Worm (Caenorhabditis elegans) whole organism, young adult: ENCODE measurements around the gene ain-1.

ENCODE experiments used
- B0035.1 ChIP-seq: sonication (generic microtip); optimal IDR thresholded peaks from 2 replicates; lab custom pipeline; 2016; ENCODE audit warnings: missing genetic modification characterization, mild to moderate bottlenecking, missing compliant biosample characterization, missing genotype, missing genetic modification reagents
- B0261.1 ChIP-seq: sonication (generic microtip); optimal IDR thresholded peaks from 2 replicates; lab custom pipeline; 2016; ENCODE audit warnings: mild to moderate bottlenecking, missing genetic modification characterization, moderate library complexity, missing compliant biosample characterization
- B0336.3 ChIP-seq: fragments of 200-800 bp; sonication (Bioruptor generic); IDR thresholded peaks from 2 replicates; pipeline ENCODE4 v1.3.6; 2022; ENCODE audit warnings: missing genetic modification characterization, missing compliant biosample characterization
- C06A6.2 ChIP-seq: fragments of 200-800 bp; sonication (Bioruptor generic); conservative IDR thresholded peaks from 2 replicates; pipeline ENCODE4 v1.3.6; 2022; ENCODE audit warnings: missing genetic modification characterization, missing compliant biosample characterization
- F22D6.2 ChIP-seq: sonication (generic microtip); optimal IDR thresholded peaks from 2 replicates; lab custom pipeline; 2016; ENCODE audit warnings: mild to moderate bottlenecking, missing genetic modification characterization, missing compliant biosample characterization
- F49E8.2 ChIP-seq: sonication (generic microtip); optimal IDR thresholded peaks from 3 replicates; lab custom pipeline; 2017; ENCODE audit warnings: missing genetic modification characterization, mild to moderate bottlenecking, missing compliant biosample characterization, antibody characterized with exemption, moderate library complexity; ENCODE audit not compliant: insufficient read depth
- F55B11.4 ChIP-seq: sonication (generic microtip); optimal IDR thresholded peaks from 2 replicates; lab custom pipeline; 2016; ENCODE audit warnings: missing compliant biosample characterization, missing genetic modification characterization, borderline replicate concordance; ENCODE audit not compliant: insufficient read depth
- F57A8.1 ChIP-seq: fragments of 200-800 bp; sonication (Bioruptor generic); optimal IDR thresholded peaks from 2 replicates; lab custom pipeline; 2018; ENCODE audit warnings: mild to moderate bottlenecking, missing genetic modification characterization, moderate library complexity, missing compliant biosample characterization
- T07F8.4 ChIP-seq: sonication (generic microtip); optimal IDR thresholded peaks from 2 replicates; lab custom pipeline; 2016; ENCODE audit warnings: mild to moderate bottlenecking, missing genetic modification characterization, moderate library complexity, missing compliant biosample characterization
- T26A5.8 ChIP-seq: sonication (generic microtip); optimal IDR thresholded peaks from 2 replicates; lab custom pipeline; 2016; ENCODE audit warnings: missing genetic modification characterization, missing compliant biosample characterization
- Y67H2A.10 ChIP-seq: fragments of 200-800 bp; sonication (Bioruptor generic); conservative IDR thresholded peaks from 2 replicates; pipeline ENCODE4 v1.3.6; 2022; ENCODE audit warnings: missing genetic modification reagents, missing genetic modification characterization, missing compliant biosample characterization
- Y95B8A.8 ChIP-seq: fragments of 200-800 bp; sonication (Bioruptor generic); IDR thresholded peaks from 2 replicates; pipeline ENCODE4 v1.3.6; 2022; ENCODE audit warnings: missing genetic modification reagents, missing genetic modification characterization, missing compliant biosample characterization
- ZK185.1 ChIP-seq: sonication (generic microtip); optimal IDR thresholded peaks from 2 replicates; lab custom pipeline; 2016; ENCODE audit warnings: mild to moderate bottlenecking, missing genetic modification characterization, missing compliant biosample characterization; ENCODE audit not compliant: poor library complexity, severe bottlenecking
- akir-1 ChIP-seq: fragments of 200-800 bp; sonication (Bioruptor generic); optimal IDR thresholded peaks from 2 replicates; lab custom pipeline; 2018; ENCODE audit warnings: mild to moderate bottlenecking, missing genetic modification characterization, moderate library complexity, missing compliant biosample characterization
- ama-1 ChIP-seq, 3 experiments: fragments of 150-350 bp in 1 of 3; sonication (generic microtip) in 2 of 3; optimal IDR thresholded peaks; 2 replicates each; lab custom pipeline; 2014 to 2018; ENCODE audit warnings: missing biosample characterization in 2 of 3, missing genetic modification characterization in 2 of 3, missing genetic modification reagents in 2 of 3
- aptf-2 ChIP-seq: fragments of 200-800 bp; sonication (Bioruptor generic); conservative IDR thresholded peaks from 2 replicates; pipeline ENCODE4 v1.3.6; 2022; ENCODE audit warnings: missing genetic modification reagents, missing genetic modification characterization, missing compliant biosample characterization
- bed-1 ChIP-seq: fragments of 200-800 bp; sonication (Bioruptor generic); IDR thresholded peaks from 2 replicates; pipeline ENCODE4 v1.3.6; 2022; ENCODE audit warnings: missing genetic modification reagents, missing genetic modification characterization, missing compliant biosample characterization
- bed-2 ChIP-seq: fragments of 200-800 bp; sonication (Bioruptor generic); IDR thresholded peaks from 2 replicates; pipeline ENCODE4 v1.3.6; 2022; ENCODE audit warnings: missing genetic modification reagents, missing genetic modification characterization, missing compliant biosample characterization
- chd-7 ChIP-seq: sonication (generic microtip); optimal IDR thresholded peaks from 2 replicates; lab custom pipeline; 2016; ENCODE audit warnings: mild to moderate bottlenecking, missing genetic modification characterization, moderate library complexity, missing compliant biosample characterization
- die-1 ChIP-seq: sonication (generic microtip); optimal IDR thresholded peaks from 2 replicates; lab custom pipeline; 2016; ENCODE audit warnings: missing genotype, mild to moderate bottlenecking, missing genetic modification characterization, missing compliant biosample characterization
- dpff-1 ChIP-seq: sonication (generic microtip); optimal IDR thresholded peaks from 2 replicates; lab custom pipeline; 2017; ENCODE audit warnings: mild to moderate bottlenecking, missing genetic modification characterization, missing compliant biosample characterization
- dpl-1 ChIP-seq: fragments of 150-350 bp; optimal IDR thresholded peaks from 2 replicates; lab custom pipeline; 2014; ENCODE audit warnings: missing biosample characterization, missing genetic modification reagents, missing genetic modification characterization
- egl-44 ChIP-seq: fragments of 200-800 bp; sonication (Bioruptor generic); IDR thresholded peaks from 2 replicates; pipeline ENCODE4 v1.3.6; 2022; ENCODE audit warnings: missing genetic modification reagents, missing genetic modification characterization, missing compliant biosample characterization
- ets-4 ChIP-seq: fragments of 200-800 bp; sonication (Bioruptor generic); optimal IDR thresholded peaks from 2 replicates; lab custom pipeline; 2018; ENCODE audit warnings: mild to moderate bottlenecking, missing genetic modification characterization, missing compliant biosample characterization
- him-1 ChIP-seq: sonication (generic microtip); optimal IDR thresholded peaks from 2 replicates; lab custom pipeline; 2016; ENCODE audit warnings: missing genotype, missing genetic modification reagents, missing genetic modification characterization, missing compliant biosample characterization
- hlh-12 ChIP-seq: sonication (generic microtip); optimal IDR thresholded peaks from 2 replicates; lab custom pipeline; 2016; ENCODE audit warnings: missing genetic modification characterization, missing compliant biosample characterization
- let-607 ChIP-seq, 2 experiments: fragments of 200-800 bp in 1 of 2; sonication (Bioruptor generic) in 1 of 2; sonication (generic microtip) in 1 of 2; optimal IDR thresholded peaks; 2 replicates each; lab custom pipeline; 2016 to 2018; ENCODE audit warnings: mild to moderate bottlenecking in 2 of 2, missing compliant biosample characterization in 2 of 2, missing genetic modification characterization in 2 of 2, moderate library complexity in 2 of 2, missing genotype in 1 of 2
- lin-40 ChIP-seq: sonication (generic microtip); optimal IDR thresholded peaks from 2 replicates; lab custom pipeline; 2016; ENCODE audit warnings: missing genetic modification characterization, mild to moderate bottlenecking, missing compliant biosample characterization, missing genotype, missing genetic modification reagents
- lin-54 ChIP-seq: fragments of 200-800 bp; sonication (Bioruptor generic); optimal IDR thresholded peaks from 2 replicates; lab custom pipeline; 2018; ENCODE audit warnings: mild to moderate bottlenecking, missing genetic modification characterization, missing compliant biosample characterization
- lir-1 ChIP-seq: fragments of 200-800 bp; sonication (Bioruptor generic); conservative IDR thresholded peaks from 2 replicates; pipeline ENCODE4 v1.3.6; 2022; ENCODE audit warnings: missing genetic modification reagents, missing genetic modification characterization, missing compliant biosample characterization
- madf-10 ChIP-seq: sonication (generic microtip); optimal IDR thresholded peaks from 2 replicates; lab custom pipeline; 2016; ENCODE audit warnings: mild to moderate bottlenecking, missing genetic modification characterization, missing compliant biosample characterization
- madf-6 ChIP-seq: fragments of 200-800 bp; sonication (Bioruptor generic); IDR thresholded peaks from 2 replicates; pipeline ENCODE4 v1.3.6; 2022; ENCODE audit warnings: missing genetic modification reagents, missing genetic modification characterization, missing compliant biosample characterization
- mes-4 ChIP-seq: sonication (generic microtip); optimal IDR thresholded peaks from 2 replicates; lab custom pipeline; 2016; ENCODE audit warnings: missing genotype, missing genetic modification characterization, missing compliant biosample characterization
- mxl-1 ChIP-seq: sonication (generic microtip); optimal IDR thresholded peaks from 2 replicates; lab custom pipeline; 2016; ENCODE audit warnings: missing genetic modification characterization, missing compliant biosample characterization
- nfya-1 ChIP-seq: sonication (generic microtip); optimal IDR thresholded peaks from 2 replicates; lab custom pipeline; 2017; ENCODE audit warnings: antibody characterized with exemption, missing compliant biosample characterization, missing genetic modification characterization, borderline replicate concordance; ENCODE audit not compliant: insufficient read depth
- nfya-2 ChIP-seq: fragments of 200-800 bp; sonication (Bioruptor generic); IDR thresholded peaks from 2 replicates; pipeline ENCODE4 v1.3.6; 2022; ENCODE audit warnings: missing genetic modification reagents, missing genetic modification characterization, missing compliant biosample characterization
- nhr-120 ChIP-seq: fragments of 200-800 bp; sonication (Bioruptor generic); IDR thresholded peaks from 2 replicates; pipeline ENCODE4 v1.3.6; 2022; ENCODE audit warnings: missing genetic modification characterization, missing compliant biosample characterization
- nhr-179 ChIP-seq: sonication (generic microtip); optimal IDR thresholded peaks from 2 replicates; lab custom pipeline; 2016; ENCODE audit warnings: mild to moderate bottlenecking, missing genetic modification characterization, missing compliant biosample characterization
- nhr-27 ChIP-seq: fragments of 200-800 bp; sonication (Bioruptor generic); optimal IDR thresholded peaks from 2 replicates; lab custom pipeline; 2018; ENCODE audit warnings: mild to moderate bottlenecking, missing genetic modification characterization, moderate library complexity, missing compliant biosample characterization
- nhr-80 ChIP-seq: sonication (generic microtip); optimal IDR thresholded peaks from 2 replicates; lab custom pipeline; 2016; ENCODE audit warnings: missing genetic modification characterization, missing compliant biosample characterization
- rcor-1 ChIP-seq: fragments of 200-800 bp; sonication (Bioruptor generic); IDR thresholded peaks from 2 replicates; pipeline ENCODE4 v1.3.6; 2022; ENCODE audit warnings: missing genetic modification reagents, missing genetic modification characterization, missing compliant biosample characterization
- repo-1 ChIP-seq: sonication (generic microtip); optimal IDR thresholded peaks from 2 replicates; lab custom pipeline; 2017; ENCODE audit warnings: mild to moderate bottlenecking, missing genetic modification characterization, missing compliant biosample characterization
- rpc-1 ChIP-seq, 2 experiments: fragments of 150-350 bp in 1 of 2; sonication (generic microtip) in 1 of 2; optimal IDR thresholded peaks; 2 replicates each; lab custom pipeline; 2014 to 2018; ENCODE audit warnings: missing biosample characterization in 1 of 2, missing genetic modification characterization in 1 of 2, missing genetic modification reagents in 1 of 2, missing genotype in 1 of 2
- sea-2 ChIP-seq: fragments of 200-800 bp; sonication (Bioruptor generic); IDR thresholded peaks from 2 replicates; pipeline ENCODE4 v1.3.6; 2022; ENCODE audit warnings: missing genetic modification characterization, missing compliant biosample characterization
- sptf-2 ChIP-seq: fragments of 200-800 bp; sonication (Bioruptor generic); optimal IDR thresholded peaks from 2 replicates; lab custom pipeline; 2018; ENCODE audit warnings: mild to moderate bottlenecking, missing genetic modification characterization, missing compliant biosample characterization
- unc-130 ChIP-seq: sonication (generic microtip); optimal IDR thresholded peaks from 2 replicates; lab custom pipeline; 2016; ENCODE audit warnings: missing genetic modification reagents, missing genetic modification characterization, missing compliant biosample characterization
- xnd-1 ChIP-seq: sonication (generic microtip); optimal IDR thresholded peaks from 2 replicates; lab custom pipeline; 2016; ENCODE audit warnings: missing genotype, missing genetic modification reagents, missing genetic modification characterization, missing compliant biosample characterization
- ztf-26 ChIP-seq: sonication (generic microtip); optimal IDR thresholded peaks from 2 replicates; lab custom pipeline; 2017; ENCODE audit warnings: missing genetic modification characterization, missing compliant biosample characterization

ain-1 gene

DNA sequence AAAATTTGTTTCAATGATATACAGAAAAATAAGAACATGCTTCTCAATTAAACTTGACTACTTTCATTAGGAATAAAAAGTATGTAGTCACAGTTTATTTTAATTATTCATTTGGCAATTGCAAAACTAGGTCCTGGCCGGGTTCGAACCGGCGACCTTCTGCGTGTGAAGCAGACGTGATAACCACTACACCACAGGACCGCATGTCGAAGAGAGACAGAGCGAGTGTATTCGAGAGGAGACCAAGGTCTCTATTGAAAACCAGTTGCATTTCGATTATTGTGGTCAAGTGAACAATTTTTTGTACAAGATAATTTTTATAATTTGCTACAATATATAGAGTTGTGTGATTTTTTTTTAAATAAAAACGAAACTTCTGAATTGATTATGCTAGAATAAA is 22.4 kb upstream of the ain-1 start (continued):
- TF ChIP-seq unc-130 (GFP tag; lab: Kevin White, UChicago), result peak; percentile 39
- peak; percentile 72 for TF ChIP-seq mxl-1 (tag; lab: Kevin White, UChicago)
- no peak for TF ChIP-seq F22D6.2 (tag; lab: Kevin White, UChicago)
- TF ChIP-seq ets-4 (GFP tag; lab: Kevin White, UChicago), result no peak
- peak; percentile 45 for TF ChIP-seq ztf-26 (tag; lab: Kevin White, UChicago)
- TF ChIP-seq dpl-1 (GFP tag; lab: Kevin White, UChicago), result no peak
- TF ChIP-seq him-1 (tag; lab: Kevin White, UChicago), result peak; percentile 72
- peak; percentile 68 for TF ChIP-seq madf-6 (GFP tag; lab: Robert Waterston, UW)
- peak; percentile 93 for TF ChIP-seq rpc-1 (optimal IDR thresholded peaks at IDR 0.05; lab: Kevin White, UChicago)
- peak; percentile 85 for TF ChIP-seq rpc-1 (tag; optimal IDR thresholded peaks at IDR 0.05; lab: Kevin White, UChicago)
- no peak for TF ChIP-seq nhr-179
- TF ChIP-seq B0336.3, result no peak
- peak; percentile 82 for TF ChIP-seq die-1 (tag; lab: Kevin White, UChicago)
- TF ChIP-seq T07F8.4 (tag; lab: Kevin White, UChicago), result peak; percentile 79
- TF ChIP-seq bed-1 (GFP tag; lab: Robert Waterston, UW), result no peak
- no peak for TF ChIP-seq nfya-1 (tag; lab: Kevin White, UChicago)
- peak; percentile 44 for TF ChIP-seq F49E8.2 (tag; lab: Kevin White, UChicago)
- TF ChIP-seq Y95B8A.8, result 0 out of 2 replicates have a peak, but pooled peaks have one; percentile 23
- peak; percentile 78 for TF ChIP-seq madf-10 (tag; lab: Kevin White, UChicago)
- TF ChIP-seq C06A6.2, result no peak
- TF ChIP-seq let-607 (tag; optimal IDR thresholded peaks at IDR 0.05; lab: Kevin White, UChicago), result peak in 1 of 2 experiments; percentile 67
- TF ChIP-seq ZK185.1 (tag; lab: Kevin White, UChicago), result peak; percentile 79
- TF ChIP-seq sea-2, result no peak
- peak; percentile 23 for TF ChIP-seq akir-1 (GFP tag; lab: Kevin White, UChicago)
- no peak for TF ChIP-seq sptf-2 (GFP tag; lab: Kevin White, UChicago)
- peak; percentile 72 for TF ChIP-seq rcor-1 (GFP tag; lab: Robert Waterston, UW)
- TF ChIP-seq egl-44, result peak; percentile 67
- no peak for TF ChIP-seq dpff-1 (tag; lab: Kevin White, UChicago)
- TF ChIP-seq bed-2, result peak; percentile 53; the same call in 1 of the 2 replicates
- no peak for TF ChIP-seq lin-40 (tag; lab: Kevin White, UChicago)
- no peak for TF ChIP-seq nhr-27 (tag; lab: Kevin White, UChicago)
- TF ChIP-seq Y67H2A.10 (GFP tag; lab: Robert Waterston, UW), result no peak
- TF ChIP-seq mes-4 (tag; lab: Kevin White, UChicago), result peak; percentile 50
- no peak for TF ChIP-seq nfya-2 (GFP tag; lab: Robert Waterston, UW)
- no peak for TF ChIP-seq nhr-120
- TF ChIP-seq repo-1 (tag; lab: Kevin White, UChicago), result peak; percentile 42
- TF ChIP-seq ama-1 (optimal IDR thresholded peaks at IDR 0.05; lab: Kevin White, UChicago), result no peak
- peak; percentile 14 to 90 for TF ChIP-seq ama-1 (GFP tag; optimal IDR thresholded peaks at IDR 0.05; lab: Kevin White, UChicago)
- no peak for TF ChIP-seq nhr-80 (tag; lab: Kevin White, UChicago)
- TF ChIP-seq aptf-2, result no peak
- peak; percentile 19 for TF ChIP-seq hlh-12 (tag; lab: Kevin White, UChicago)
- TF ChIP-seq B0035.1, result peak; percentile 19
- TF ChIP-seq xnd-1 (tag; lab: Kevin White, UChicago), result no peak
- no peak for TF ChIP-seq F57A8.1 (GFP tag; lab: Kevin White, UChicago)
- TF ChIP-seq T26A5.8 (tag; lab: Kevin White, UChicago), result peak; percentile 74
- peak; percentile 71 for TF ChIP-seq chd-7 (tag; lab: Kevin White, UChicago)
- TF ChIP-seq B0261.1 (tag; lab: Kevin White, UChicago), result peak; percentile 92
- TF ChIP-seq lir-1, result no peak; the same call in 1 of the 2 replicates
- peak; percentile 59 for TF ChIP-seq lin-54 (GFP tag; lab: Kevin White, UChicago)
- no peak for TF ChIP-seq F55B11.4 (tag; lab: Kevin White, UChicago)
